Worm (Caenorhabditis elegans) whole organism, early embryonic: ENCODE results near the gene M01F1.8.

Source experiments
- F13C5.2 ChIP-seq: sonication (generic microtip); optimal IDR thresholded peaks from 2 replicates; lab custom pipeline; 2017; ENCODE audit warnings: mild to moderate bottlenecking, missing genetic modification characterization, inconsistent platforms, missing compliant biosample characterization
- ceh-36 ChIP-seq: sonication (generic microtip); optimal IDR thresholded peaks from 2 replicates; lab custom pipeline; 2016; ENCODE audit warnings: missing genetic modification characterization, inconsistent platforms, missing compliant biosample characterization
- hmg-4 ChIP-seq: fragments of 200-800 bp; sonication (Bioruptor generic); optimal IDR thresholded peaks from 2 replicates; lab custom pipeline; 2018; ENCODE audit warnings: mild to moderate bottlenecking, missing genetic modification characterization, missing compliant biosample characterization
- scrt-1 ChIP-seq: fragments of 200-800 bp; sonication (Bioruptor generic); IDR thresholded peaks from 2 replicates; pipeline ENCODE4 v1.3.6; 2022; ENCODE audit warnings: missing genetic modification characterization, missing compliant biosample characterization
- sea-1 ChIP-seq: fragments of 200-800 bp; sonication (Bioruptor generic); conservative IDR thresholded peaks from 2 replicates; pipeline ENCODE4 v1.3.6; 2022; ENCODE audit warnings: missing genetic modification characterization, missing compliant biosample characterization

- TF ChIP-seq ceh-36 (tag; lab: Kevin White, UChicago) (no peak), F13C5.2 (tag; lab: Kevin White, UChicago) (no peak), hmg-4 (GFP tag; lab: Kevin White, UChicago) (no peak), sea-1 (no peak), scrt-1 (GFP tag; lab: Robert Waterston, UW) (no peak)
These were observed 31.9 kb downstream of the M01F1.8 start for ce11 chrIII:3470433-3470832.
